1 fruit fly cellular context compared by ENCODE assay signal in the genomic region with DNA sequence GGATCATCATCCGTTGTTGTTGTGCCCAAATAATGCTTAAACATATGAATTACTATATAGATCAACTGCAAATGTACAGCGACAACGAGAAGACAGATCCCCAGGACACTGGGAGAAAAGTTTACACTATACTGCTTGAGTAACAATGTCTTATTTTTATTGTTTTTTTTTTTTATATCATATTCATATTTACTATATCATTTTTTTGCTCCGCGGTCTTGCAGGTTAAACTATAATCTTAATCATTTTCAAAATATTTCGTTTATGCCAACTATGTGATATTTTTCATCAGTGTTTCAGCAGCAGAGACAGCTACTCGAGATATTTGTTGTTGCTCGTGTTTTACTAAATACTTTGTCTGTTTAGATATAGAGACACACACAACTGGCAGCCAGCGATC.
TF ChIP-seq lines count a peak whose summit lies in the region.

No protein-coding gene starts in this region.

TF ChIP-seq in whole organism, embryonic, 481 proteins besides CTCF, POLR2A, EP300 and RAD21 (continued from another document and continues in another):
- TF ChIP-seq CG14965 (GFP tag; optimal IDR thresholded peaks at IDR 0.05; lab: Kevin White, UChicago; ENCODE audit: borderline replicate concordance), result no peak
- no peak for TF ChIP-seq CG8765 (GFP tag; IDR thresholded peaks at IDR 0.05; lab: Robert Waterston, UW)
- no peak; the same call in 1 of the 2 replicates for TF ChIP-seq Drgx (GFP tag; IDR thresholded peaks at IDR 0.05; lab: Robert Waterston, UW)
- TF ChIP-seq CG17385 (GFP tag; optimal IDR thresholded peaks at IDR 0.05; lab: Kevin White, UChicago), result peak; percentile 44
- TF ChIP-seq CG1792 (GFP tag; optimal IDR thresholded peaks at IDR 0.05; lab: Kevin White, UChicago), result no peak
- no peak for TF ChIP-seq repo (GFP tag; optimal IDR thresholded peaks at IDR 0.05; lab: Kevin White, UChicago)
- no peak for TF ChIP-seq pb (GFP tag; optimal IDR thresholded peaks at IDR 0.05; lab: Kevin White, UChicago)
- TF ChIP-seq NC2β (GFP tag; optimal IDR thresholded peaks at IDR 0.05; lab: Kevin White, UChicago), result no peak
- peak; percentile 21 for TF ChIP-seq Max (GFP tag; optimal IDR thresholded peaks at IDR 0.05; lab: Kevin White, UChicago)
- TF ChIP-seq crol (GFP tag; IDR thresholded peaks at IDR 0.05; lab: Robert Waterston, UW), result no peak
- no peak for TF ChIP-seq Opbp (GFP tag; IDR thresholded peaks at IDR 0.05; lab: Robert Waterston, UW; ENCODE audit: partially characterized antibody)
- TF ChIP-seq B-H2 (GFP tag; optimal IDR thresholded peaks at IDR 0.05; lab: Kevin White, UChicago), result no peak
- peak; percentile 58 for TF ChIP-seq CG8388 (GFP tag; optimal IDR thresholded peaks at IDR 0.05; lab: Kevin White, UChicago)
- no peak for TF ChIP-seq exex (tag; optimal IDR thresholded peaks at IDR 0.05; lab: Kevin White, UChicago)
- peak; percentile 67 for TF ChIP-seq H2.0 (GFP tag; IDR thresholded peaks at IDR 0.05; lab: Robert Waterston, UW)
- no peak for TF ChIP-seq Pdp1 (GFP tag; optimal IDR thresholded peaks at IDR 0.05; lab: Kevin White, UChicago)
- TF ChIP-seq CG1603 (tag; optimal IDR thresholded peaks at IDR 0.05; lab: Kevin White, UChicago), result no peak
- TF ChIP-seq tin (GFP tag; optimal IDR thresholded peaks at IDR 0.05; lab: Kevin White, UChicago), result peak; percentile 53
- no peak for TF ChIP-seq bab2 (GFP tag; optimal IDR thresholded peaks at IDR 0.05; lab: Kevin White, UChicago)
- TF ChIP-seq CG6254 (GFP tag; optimal IDR thresholded peaks at IDR 0.05; lab: Kevin White, UChicago), result peak; percentile 48
- TF ChIP-seq CG15269 (tag; optimal IDR thresholded peaks at IDR 0.05; lab: Kevin White, UChicago), result peak; percentile 61
- TF ChIP-seq hb (GFP tag; IDR thresholded peaks at IDR 0.05; lab: Robert Waterston, UW; ENCODE audit: partially characterized antibody), result no peak
- TF ChIP-seq CG1647 (GFP tag; optimal IDR thresholded peaks at IDR 0.05; lab: Kevin White, UChicago), result no peak
- TF ChIP-seq cwo (GFP tag; optimal IDR thresholded peaks at IDR 0.05; lab: Kevin White, UChicago), result no peak
- no peak for TF ChIP-seq CG14860 (GFP tag; IDR thresholded peaks at IDR 0.05; lab: Robert Waterston, UW; ENCODE audit: partially characterized antibody)
- no peak for TF ChIP-seq CG12299 (tag; optimal IDR thresholded peaks at IDR 0.05; lab: Kevin White, UChicago)
- no peak for TF ChIP-seq Fer1 (GFP tag; optimal IDR thresholded peaks at IDR 0.05; lab: Kevin White, UChicago)
- no peak for TF ChIP-seq en (GFP tag; optimal IDR thresholded peaks at IDR 0.05; lab: Kevin White, UChicago)
- peak; percentile 50 for TF ChIP-seq ewg (GFP tag; optimal IDR thresholded peaks at IDR 0.05; lab: Kevin White, UChicago)
- TF ChIP-seq CHES-1-like (GFP tag; optimal IDR thresholded peaks at IDR 0.05; lab: Kevin White, UChicago), result no peak
- no peak for TF ChIP-seq fru (optimal IDR thresholded peaks at IDR 0.05; lab: Kevin White, UChicago)
- no peak for TF ChIP-seq D19B (GFP tag; optimal IDR thresholded peaks at IDR 0.05; lab: Kevin White, UChicago)
- TF ChIP-seq CG14667 (GFP tag; IDR thresholded peaks at IDR 0.05; lab: Robert Waterston, UW), result no peak
- TF ChIP-seq CG4424 (GFP tag; optimal IDR thresholded peaks at IDR 0.05; lab: Kevin White, UChicago), result peak; percentile 52
- no peak for TF ChIP-seq emc (GFP tag; optimal IDR thresholded peaks at IDR 0.05; lab: Kevin White, UChicago)
- no peak for TF ChIP-seq CG7786 (GFP tag; optimal IDR thresholded peaks at IDR 0.05; lab: Kevin White, UChicago)
- no peak for TF ChIP-seq pum (GFP tag; optimal IDR thresholded peaks at IDR 0.05; lab: Kevin White, UChicago)
- TF ChIP-seq chn (GFP tag; optimal IDR thresholded peaks at IDR 0.05; lab: Kevin White, UChicago), result no peak
- peak; percentile 29 for TF ChIP-seq CG17829 (tag; optimal IDR thresholded peaks at IDR 0.05; lab: Kevin White, UChicago)
- TF ChIP-seq CG11398 (GFP tag; optimal IDR thresholded peaks at IDR 0.05; lab: Kevin White, UChicago), result no peak
- TF ChIP-seq NK7.1 (GFP tag; optimal IDR thresholded peaks at IDR 0.05; lab: Kevin White, UChicago), result no peak
- peak; percentile 56 for TF ChIP-seq Asciz (GFP tag; optimal IDR thresholded peaks at IDR 0.05; lab: Kevin White, UChicago)
- no peak for TF ChIP-seq Doc2 (GFP tag; IDR thresholded peaks at IDR 0.05; lab: Robert Waterston, UW)
- peak; percentile 4 for TF ChIP-seq CG8359 (GFP tag; optimal IDR thresholded peaks at IDR 0.05; lab: Kevin White, UChicago; ENCODE audit: borderline replicate concordance)
- peak; percentile 75 for TF ChIP-seq Ets65A (GFP tag; lab: Kevin White, UChicago)
- TF ChIP-seq CG32532 (GFP tag; IDR thresholded peaks at IDR 0.05; lab: Robert Waterston, UW), result peak; percentile 60
- TF ChIP-seq CoRest (tag; optimal IDR thresholded peaks at IDR 0.05; lab: Kevin White, UChicago), result peak; percentile 74
- TF ChIP-seq pan (optimal IDR thresholded peaks at IDR 0.05; lab: Kevin White, UChicago), result no peak
- peak in 1 of 2 experiments; percentile 70 for TF ChIP-seq pan (GFP tag; optimal IDR thresholded peaks at IDR 0.05 in 1 of 2, IDR thresholded peaks at IDR 0.05 in 1 of 2)
- peak; percentile 67 for TF ChIP-seq Oli (tag; optimal IDR thresholded peaks at IDR 0.05; lab: Kevin White, UChicago)
- TF ChIP-seq salm (tag; optimal IDR thresholded peaks at IDR 0.05; lab: Kevin White, UChicago), result peak; percentile 46
- TF ChIP-seq CG12744 (GFP tag; optimal IDR thresholded peaks at IDR 0.05; lab: Kevin White, UChicago), result no peak
- TF ChIP-seq Dip2 (GFP tag; IDR thresholded peaks at IDR 0.05; lab: Robert Waterston, UW), result no peak
- TF ChIP-seq CG5245 (GFP tag; optimal IDR thresholded peaks at IDR 0.05; lab: Kevin White, UChicago), result peak; percentile 32
- no peak for TF ChIP-seq prd (optimal IDR thresholded peaks at IDR 0.05; lab: Kevin White, UChicago)
- TF ChIP-seq prd (GFP tag; IDR thresholded peaks at IDR 0.05; lab: Robert Waterston, UW), result peak; percentile 76
- TF ChIP-seq Rx (GFP tag; IDR thresholded peaks at IDR 0.05; lab: Robert Waterston, UW), result no peak
- TF ChIP-seq CG4282 (GFP tag; optimal IDR thresholded peaks at IDR 0.05; lab: Kevin White, UChicago), result no peak
- TF ChIP-seq Nf-YB (GFP tag; optimal IDR thresholded peaks at IDR 0.05; lab: Kevin White, UChicago), result peak; percentile 8
- no peak for TF ChIP-seq CG16779 (GFP tag; IDR thresholded peaks at IDR 0.05; lab: Robert Waterston, UW)
- TF ChIP-seq CG10565 (GFP tag; optimal IDR thresholded peaks at IDR 0.05; lab: Kevin White, UChicago), result no peak
- peak; percentile 31 for TF ChIP-seq Hsf (GFP tag; optimal IDR thresholded peaks at IDR 0.05; lab: Kevin White, UChicago)
- TF ChIP-seq CG17912 (GFP tag; optimal IDR thresholded peaks at IDR 0.05; lab: Kevin White, UChicago), result no peak
- no peak for TF ChIP-seq CG6854 (GFP tag; optimal IDR thresholded peaks at IDR 0.05; lab: Kevin White, UChicago)
- no peak for TF ChIP-seq fd102C (GFP tag; optimal IDR thresholded peaks at IDR 0.05; lab: Kevin White, UChicago)
- no peak for TF ChIP-seq Hey (tag; optimal IDR thresholded peaks at IDR 0.05; lab: Kevin White, UChicago)
- TF ChIP-seq lola (GFP tag; optimal IDR thresholded peaks at IDR 0.05; lab: Kevin White, UChicago), result peak in 1 of 3 experiments; percentile 65
- peak; percentile 54 for TF ChIP-seq CG1602 (GFP tag; optimal IDR thresholded peaks at IDR 0.05; lab: Kevin White, UChicago)
- no peak for TF ChIP-seq Stat92E (GFP tag; optimal IDR thresholded peaks at IDR 0.05; lab: Kevin White, UChicago)
- TF ChIP-seq NfI (GFP tag; optimal IDR thresholded peaks at IDR 0.05; lab: Kevin White, UChicago), result peak; percentile 29
- peak; percentile 51 for TF ChIP-seq esg (GFP tag; conservative IDR thresholded peaks at IDR 0.05; lab: Robert Waterston, UW)
- TF ChIP-seq Gsc (GFP tag; IDR thresholded peaks at IDR 0.05; lab: Robert Waterston, UW), result no peak
- no peak for TF ChIP-seq kah (GFP tag; optimal IDR thresholded peaks at IDR 0.05; lab: Kevin White, UChicago)
- peak; percentile 42; the same call in 1 of the 2 replicates for TF ChIP-seq ap (GFP tag; IDR thresholded peaks at IDR 0.05; lab: Robert Waterston, UW)
- no peak for TF ChIP-seq Dp (GFP tag; optimal IDR thresholded peaks at IDR 0.05; lab: Kevin White, UChicago)
- TF ChIP-seq ATbp (GFP tag; optimal IDR thresholded peaks at IDR 0.05; lab: Kevin White, UChicago), result peak; percentile 49
- peak; percentile 50 for TF ChIP-seq CG2202 (tag; optimal IDR thresholded peaks at IDR 0.05; lab: Kevin White, UChicago)
- TF ChIP-seq C15 (GFP tag; IDR thresholded peaks at IDR 0.05; lab: Robert Waterston, UW), result no peak
- no peak for TF ChIP-seq CG9215 (GFP tag; IDR thresholded peaks at IDR 0.05; lab: Robert Waterston, UW)
- peak; percentile 62; the same call in 2 of the 3 replicates for TF ChIP-seq H15 (GFP tag; IDR thresholded peaks at IDR 0.05; lab: Robert Waterston, UW)
- TF ChIP-seq Doc3 (GFP tag; IDR thresholded peaks at IDR 0.05; lab: Robert Waterston, UW; ENCODE audit: partially characterized antibody), result no peak
- no peak for TF ChIP-seq CG4360 (GFP tag; IDR thresholded peaks at IDR 0.05; lab: Robert Waterston, UW)
- TF ChIP-seq nerfin-2 (GFP tag; IDR thresholded peaks at IDR 0.05; lab: Robert Waterston, UW; ENCODE audit: partially characterized antibody), result no peak
- TF ChIP-seq CG12769 (tag; optimal IDR thresholded peaks at IDR 0.05; lab: Kevin White, UChicago), result no peak
- peak; percentile 61 for TF ChIP-seq Six4 (GFP tag; optimal IDR thresholded peaks at IDR 0.05; lab: Kevin White, UChicago)
- peak; percentile 69 for TF ChIP-seq ttk (GFP tag; IDR thresholded peaks at IDR 0.05; lab: Robert Waterston, UW)
- no peak for TF ChIP-seq lilli (GFP tag; optimal IDR thresholded peaks at IDR 0.05; lab: Kevin White, UChicago)
- TF ChIP-seq CG1024 (GFP tag; IDR thresholded peaks at IDR 0.05; lab: Robert Waterston, UW), result 0 out of 2 replicates have a peak, but pooled peaks have one; percentile 21
- no peak for TF ChIP-seq Trl (optimal IDR thresholded peaks at IDR 0.05; lab: Kevin White, UChicago)
- no peak for TF ChIP-seq Trl (GFP tag; optimal IDR thresholded peaks at IDR 0.05; lab: Kevin White, UChicago)
- TF ChIP-seq Optix (GFP tag; IDR thresholded peaks at IDR 0.05; lab: Robert Waterston, UW), result no peak
- peak; percentile 49 for TF ChIP-seq Hr3 (GFP tag; optimal IDR thresholded peaks at IDR 0.05; lab: Kevin White, UChicago)
- TF ChIP-seq CG8089 (GFP tag; optimal IDR thresholded peaks at IDR 0.05; lab: Kevin White, UChicago), result no peak
- no peak for TF ChIP-seq bigmax (GFP tag; optimal IDR thresholded peaks at IDR 0.05; lab: Kevin White, UChicago)
- TF ChIP-seq Meics (GFP tag; optimal IDR thresholded peaks at IDR 0.05; lab: Kevin White, UChicago), result peak; percentile 11
- TF ChIP-seq cato (GFP tag; optimal IDR thresholded peaks at IDR 0.05; lab: Kevin White, UChicago; ENCODE audit: borderline replicate concordance), result peak; percentile 28
- peak; percentile 62; the same call in 2 of the 3 replicates for TF ChIP-seq CG34422 (GFP tag; IDR thresholded peaks at IDR 0.05; lab: Robert Waterston, UW)
- no peak for TF ChIP-seq CG11093 (GFP tag; IDR thresholded peaks at IDR 0.05; lab: Robert Waterston, UW)
- peak; percentile 77 for TF ChIP-seq CG10979 (tag; optimal IDR thresholded peaks at IDR 0.05; lab: Kevin White, UChicago)
- TF ChIP-seq dm (GFP tag; optimal IDR thresholded peaks at IDR 0.05; lab: Kevin White, UChicago), result no peak
- no peak for TF ChIP-seq CG3726 (GFP tag; IDR thresholded peaks at IDR 0.05; lab: Robert Waterston, UW)
- TF ChIP-seq dysf (GFP tag; IDR thresholded peaks at IDR 0.05; lab: Robert Waterston, UW), result peak; percentile 61; the same call in 2 of the 3 replicates
- no peak for TF ChIP-seq CG13894 (tag; optimal IDR thresholded peaks at IDR 0.05; lab: Kevin White, UChicago)
- TF ChIP-seq CG42726 (GFP tag; IDR thresholded peaks at IDR 0.05; lab: Robert Waterston, UW; ENCODE audit: partially characterized antibody), result no peak
- peak; percentile 31 for TF ChIP-seq CG12659 (GFP tag; optimal IDR thresholded peaks at IDR 0.05; lab: Kevin White, UChicago)
- peak; percentile 76 for TF ChIP-seq CG31441 (GFP tag; IDR thresholded peaks at IDR 0.05; lab: Robert Waterston, UW)
- 0 out of 2 replicates have a peak, but pooled peaks have one; percentile 32 for TF ChIP-seq sob (GFP tag; IDR thresholded peaks at IDR 0.05; lab: Robert Waterston, UW)
- TF ChIP-seq HmgZ (tag; optimal IDR thresholded peaks at IDR 0.05; lab: Kevin White, UChicago), result no peak
- TF ChIP-seq CG7987 (GFP tag; optimal IDR thresholded peaks at IDR 0.05; lab: Kevin White, UChicago), result no peak
- TF ChIP-seq sens (GFP tag; lab: Kevin White, UChicago), result peak; percentile 75
- TF ChIP-seq ranshi (GFP tag; IDR thresholded peaks at IDR 0.05; lab: Robert Waterston, UW), result 0 out of 2 replicates have a peak, but pooled peaks have one; percentile 49
- TF ChIP-seq Vsx1 (GFP tag; optimal IDR thresholded peaks at IDR 0.05; lab: Kevin White, UChicago), result no peak
- no peak for TF ChIP-seq CG3995 (GFP tag; optimal IDR thresholded peaks at IDR 0.05; lab: Kevin White, UChicago)
- TF ChIP-seq D (optimal IDR thresholded peaks at IDR 0.05; lab: Kevin White, UChicago), result no peak
- peak; percentile 59 for TF ChIP-seq D (GFP tag; optimal IDR thresholded peaks at IDR 0.05; lab: Kevin White, UChicago)
- TF ChIP-seq sima (GFP tag; optimal IDR thresholded peaks at IDR 0.05; lab: Kevin White, UChicago), result no peak
- TF ChIP-seq CG2889 (GFP tag; IDR thresholded peaks at IDR 0.05; lab: Robert Waterston, UW), result peak; percentile 25; the same call in 1 of the 3 replicates
- TF ChIP-seq eyg (GFP tag; optimal IDR thresholded peaks at IDR 0.05; lab: Kevin White, UChicago), result no peak
- TF ChIP-seq Nf-YA (GFP tag; IDR thresholded peaks at IDR 0.05; lab: Robert Waterston, UW), result no peak
- no peak for TF ChIP-seq CG3838 (GFP tag; optimal IDR thresholded peaks at IDR 0.05; lab: Kevin White, UChicago)
- peak; percentile 71 for TF ChIP-seq CG12391 (tag; optimal IDR thresholded peaks at IDR 0.05; lab: Kevin White, UChicago)
- TF ChIP-seq CG11723 (GFP tag; optimal IDR thresholded peaks at IDR 0.05; lab: Kevin White, UChicago), result no peak
- TF ChIP-seq unpg (GFP tag; optimal IDR thresholded peaks at IDR 0.05; lab: Kevin White, UChicago), result peak; percentile 80
- TF ChIP-seq CG15601 (tag; optimal IDR thresholded peaks at IDR 0.05; lab: Kevin White, UChicago), result peak; percentile 59
- TF ChIP-seq CG4707 (GFP tag; optimal IDR thresholded peaks at IDR 0.05; lab: Kevin White, UChicago), result peak; percentile 46
- no peak for TF ChIP-seq Antp (GFP tag; optimal IDR thresholded peaks at IDR 0.05; lab: Kevin White, UChicago)
- TF ChIP-seq zen2 (GFP tag; IDR thresholded peaks at IDR 0.05; lab: Robert Waterston, UW; ENCODE audit: partially characterized antibody), result no peak
- TF ChIP-seq Fer3 (tag; optimal IDR thresholded peaks at IDR 0.05; lab: Kevin White, UChicago), result peak; percentile 47
- no peak for TF ChIP-seq sisA (GFP tag; IDR thresholded peaks at IDR 0.05; lab: Robert Waterston, UW)
